Fruit fly (Drosophila melanogaster) whole organism, wandering third instar larva: ENCODE data around the gene CG42680.

Experiments
- Abd-B ChIP-seq: fragments of >200 bp; optimal IDR thresholded peaks from 2 replicates; lab custom pipeline; 2017; ENCODE audit warnings: missing biosample characterization, missing genetic modification characterization
- CG32264 ChIP-seq: fragments of 200-800 bp; sonication (Bioruptor generic); optimal IDR thresholded peaks from 2 replicates; lab custom pipeline; 2016; ENCODE audit warnings: missing biosample characterization, missing genetic modification characterization
- CG9705 ChIP-seq: fragments of 200-800 bp; sonication (Bioruptor generic); optimal IDR thresholded peaks from 2 replicates; lab custom pipeline; 2018; ENCODE audit warnings: missing biosample characterization, mild to moderate bottlenecking, missing genetic modification characterization
- CrebA ChIP-seq: fragments of 200-800 bp; sonication (Bioruptor generic); optimal IDR thresholded peaks from 2 replicates; lab custom pipeline; 2016; ENCODE audit warnings: missing biosample characterization, mild to moderate bottlenecking, missing genetic modification characterization, borderline replicate concordance
- Dfd ChIP-seq: fragments of >200 bp; optimal IDR thresholded peaks from 2 replicates; lab custom pipeline; 2017; ENCODE audit warnings: missing biosample characterization, missing genetic modification characterization
- Dif ChIP-seq: fragments of 200-275, 200-300 bp; sonication (Bioruptor generic); optimal IDR thresholded peaks from 2 replicates; lab custom pipeline; 2018; ENCODE audit warnings: missing biosample characterization, missing genetic modification characterization; ENCODE audit not compliant: partially characterized antibody
- GATAd ChIP-seq: sonication (Bioruptor generic); optimal IDR thresholded peaks from 2 replicates; lab custom pipeline; 2016; ENCODE audit warnings: missing biosample characterization, missing genetic modification characterization
- HLH106 ChIP-seq: fragments of 200-800 bp; optimal IDR thresholded peaks from 3 replicates; lab custom pipeline; 2019; ENCODE audit warnings: missing biosample characterization, mild to moderate bottlenecking, missing genetic modification characterization, moderate library complexity
- Hnf4 ChIP-seq: fragments of 200-800 bp; sonication (Bioruptor generic); optimal IDR thresholded peaks from 2 replicates; lab custom pipeline; 2016; ENCODE audit warnings: missing biosample characterization, mild to moderate bottlenecking, missing genetic modification characterization
- Hr78 ChIP-seq: fragments of >200 bp; optimal IDR thresholded peaks from 2 replicates; lab custom pipeline; 2017; ENCODE audit warnings: missing biosample characterization, missing genetic modification characterization
- Hr83 ChIP-seq: fragments of 200-300 bp; sonication (Bioruptor generic); optimal IDR thresholded peaks from 2 replicates; lab custom pipeline; 2016; ENCODE audit warnings: missing biosample characterization, mild to moderate bottlenecking, missing genetic modification characterization, moderate library complexity; ENCODE audit not compliant: poor library complexity, severe bottlenecking
- Jra ChIP-seq: sonication (Bioruptor generic); optimal IDR thresholded peaks from 2 replicates; lab custom pipeline; 2016; ENCODE audit warnings: missing biosample characterization, missing genetic modification characterization
- Mio ChIP-seq: sonication (Bioruptor generic); optimal IDR thresholded peaks from 2 replicates; lab custom pipeline; 2016; ENCODE audit warnings: missing biosample characterization, missing genetic modification characterization
- Myc ChIP-seq: fragments of >200 bp; optimal IDR thresholded peaks from 2 replicates; lab custom pipeline; 2017
- N ChIP-seq: fragments of >200 bp; optimal IDR thresholded peaks from 2 replicates; lab custom pipeline; 2018; ENCODE audit warnings: missing biosample characterization, missing external identifiers, missing genetic modification characterization
- OdsH ChIP-seq: fragments of 200-800 bp; sonication (Bioruptor generic); optimal IDR thresholded peaks from 2 replicates; lab custom pipeline; 2016; ENCODE audit warnings: missing biosample characterization, mild to moderate bottlenecking, missing genetic modification characterization
- Rel ChIP-seq, 2 experiments: fragments of 200-800 bp; sonication (Bioruptor generic) in 1 of 2; optimal IDR thresholded peaks; 2 replicates in 1 of 2; 3 replicates in 1 of 2; lab custom pipeline; 2016 to 2019; ENCODE audit warnings: mild to moderate bottlenecking in 2 of 2, missing biosample characterization in 2 of 2, missing genetic modification characterization in 2 of 2, moderate library complexity in 1 of 2
- Sp1 ChIP-seq: fragments of 200-800 bp; sonication (Bioruptor generic); optimal IDR thresholded peaks from 3 replicates; lab custom pipeline; 2019; ENCODE audit warnings: missing biosample characterization, mild to moderate bottlenecking, missing genetic modification characterization, moderate library complexity
- Vsx2 ChIP-seq: fragments of 200-300, 225-300 bp; sonication (Bioruptor generic); optimal IDR thresholded peaks from 2 replicates; lab custom pipeline; 2018; ENCODE audit warnings: missing biosample characterization, missing genetic modification characterization; ENCODE audit not compliant: partially characterized antibody
- br ChIP-seq: fragments of 200-800 bp; sonication (Bioruptor generic); optimal IDR thresholded peaks from 2 replicates; lab custom pipeline; 2016; ENCODE audit warnings: missing biosample characterization, missing genetic modification characterization
- brk ChIP-seq: fragments of 200-800 bp; sonication (Bioruptor generic); optimal IDR thresholded peaks from 2 replicates; lab custom pipeline; 2016; ENCODE audit warnings: missing biosample characterization, mild to moderate bottlenecking, missing genetic modification characterization
- dl ChIP-seq, 2 experiments: fragments of 175-275, 200-275 bp in 1 of 2; fragments of 200-275 bp in 1 of 2; sonication (Bioruptor generic); optimal IDR thresholded peaks; lab custom pipeline; 2018; ENCODE audit warnings: mild to moderate bottlenecking in 2 of 2, missing biosample characterization in 2 of 2, missing genetic modification characterization in 2 of 2, moderate library complexity in 2 of 2; ENCODE audit not compliant: partially characterized antibody in 2 of 2, insufficient read depth in 1 of 2
- dmrt93B ChIP-seq: fragments of 200-800 bp; sonication (Bioruptor generic); optimal IDR thresholded peaks from 2 replicates; lab custom pipeline; 2018; ENCODE audit warnings: missing biosample characterization, mild to moderate bottlenecking, missing genetic modification characterization
- dsf ChIP-seq: sonication (Bioruptor generic); optimal IDR thresholded peaks from 2 replicates; lab custom pipeline; 2016; ENCODE audit warnings: missing biosample characterization, missing genetic modification characterization, borderline replicate concordance
- ey ChIP-seq: fragments of 200-800 bp; sonication (Bioruptor generic); optimal IDR thresholded peaks from 2 replicates; lab custom pipeline; 2016; ENCODE audit warnings: missing biosample characterization, missing genetic modification characterization
- foxo ChIP-seq, 2 experiments: fragments of 200-800 bp; sonication (Bioruptor generic); optimal IDR thresholded peaks; 2 replicates in 1 of 2; 3 replicates in 1 of 2; lab custom pipeline; 2016 to 2017; ENCODE audit warnings: missing biosample characterization in 2 of 2, missing genetic modification characterization in 2 of 2
- fru ChIP-seq: fragments of 200-800 bp; sonication (Bioruptor generic); optimal IDR thresholded peaks from 3 replicates; lab custom pipeline; 2016; ENCODE audit warnings: missing biosample characterization, mild to moderate bottlenecking, missing genetic modification characterization
- h ChIP-seq: fragments of 200-800 bp; sonication (Bioruptor generic); optimal IDR thresholded peaks from 3 replicates; lab custom pipeline; 2016; ENCODE audit warnings: missing biosample characterization, mild to moderate bottlenecking, missing genetic modification characterization
- jim ChIP-seq: fragments of 175-275, 200-325 bp; sonication (Bioruptor generic); optimal IDR thresholded peaks from 2 replicates; lab custom pipeline; 2016; ENCODE audit warnings: missing biosample characterization, mild to moderate bottlenecking, missing genetic modification characterization
- lola ChIP-seq: fragments of >200 bp; optimal IDR thresholded peaks from 2 replicates; lab custom pipeline; 2017; ENCODE audit warnings: missing biosample characterization, missing genetic modification characterization
- pan ChIP-seq: fragments of >200 bp; optimal IDR thresholded peaks from 2 replicates; lab custom pipeline; 2017
- psq ChIP-seq: fragments of 200-800 bp; sonication (Bioruptor generic); optimal IDR thresholded peaks from 3 replicates; lab custom pipeline; 2017; ENCODE audit warnings: missing biosample characterization, mild to moderate bottlenecking, missing genetic modification characterization, moderate library complexity
- rgr ChIP-seq: fragments of 200-800 bp; sonication (Bioruptor generic); optimal IDR thresholded peaks from 3 replicates; lab custom pipeline; 2016; ENCODE audit warnings: missing biosample characterization, mild to moderate bottlenecking, missing genetic modification characterization
- sage ChIP-seq: fragments of 200-800 bp; sonication (Bioruptor generic); optimal IDR thresholded peaks from 2 replicates; lab custom pipeline; 2016; ENCODE audit warnings: missing biosample characterization, mild to moderate bottlenecking, missing genetic modification characterization
- sv ChIP-seq: fragments of 200-800 bp; sonication (Bioruptor generic); optimal IDR thresholded peaks from 3 replicates; lab custom pipeline; 2016; ENCODE audit warnings: missing biosample characterization, missing genetic modification characterization
- tai ChIP-seq: sonication (Bioruptor generic); optimal IDR thresholded peaks from 2 replicates; lab custom pipeline; 2016; ENCODE audit warnings: missing biosample characterization, missing genetic modification characterization
- usp ChIP-seq: fragments of >200 bp; optimal IDR thresholded peaks from 2 replicates; lab custom pipeline; 2017; ENCODE audit warnings: missing biosample characterization, missing genetic modification characterization
- woc ChIP-seq: sonication (Bioruptor generic); optimal IDR thresholded peaks from 2 replicates; lab custom pipeline; 2016; ENCODE audit warnings: missing biosample characterization, mild to moderate bottlenecking, missing genetic modification characterization

The CG42680 gene

DNA sequence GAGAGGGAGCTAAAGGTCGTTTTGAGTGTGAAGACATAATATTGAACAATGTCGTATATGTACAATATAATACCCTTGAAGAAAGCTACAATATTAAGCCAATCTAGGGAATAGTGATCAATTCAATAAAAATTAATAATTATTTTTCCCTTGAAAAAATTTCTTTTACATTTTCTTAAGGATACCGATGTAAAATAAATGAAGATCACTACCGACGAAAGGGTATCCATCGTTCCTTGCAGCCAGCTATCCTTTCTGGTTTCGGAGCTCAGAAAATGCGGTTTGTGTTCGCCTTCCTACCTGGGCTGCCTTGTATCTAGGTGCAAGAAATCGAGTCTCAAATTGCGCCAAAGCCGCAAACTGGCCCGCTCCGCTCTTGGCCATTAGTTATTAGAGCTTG is 36.6 kb upstream of the CG42680 start:
- TF ChIP-seq N (GFP tag; lab: Kevin White, UChicago) (no peak), br (GFP tag; lab: Kevin White, UChicago) (no peak), GATAd (no peak), foxo (GFP tag; optimal IDR thresholded peaks at IDR 0.05; lab: Kevin White, UChicago) (no peak), Abd-B (GFP tag; lab: Kevin White, UChicago) (no peak), HLH106 (tag; lab: Kevin White, UChicago) (no peak), psq (no peak)

DNA sequence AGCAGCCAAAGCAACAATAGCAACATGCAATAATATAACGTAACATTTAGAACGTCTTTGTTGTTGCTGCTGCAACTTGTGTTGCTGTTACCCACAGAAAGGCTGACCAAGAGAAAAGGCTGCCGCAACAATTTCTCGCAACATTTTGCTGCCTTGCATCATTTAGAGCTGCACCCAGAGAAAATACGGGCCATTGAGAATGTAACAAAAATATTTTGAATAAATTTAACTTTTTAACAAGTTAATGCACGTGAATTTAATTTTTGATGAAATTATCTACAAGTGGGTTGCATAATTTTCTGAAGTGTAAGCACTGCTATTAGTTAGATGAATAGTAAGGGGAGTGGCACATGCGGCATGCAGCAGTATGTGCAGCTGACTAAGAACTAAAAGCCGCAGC is 35.8 kb upstream of the CG42680 start:
- TF ChIP-seq OdsH (GFP tag; lab: Kevin White, UChicago) (no peak), ey (GFP tag; lab: Kevin White, UChicago) (peak; percentile 6)

DNA sequence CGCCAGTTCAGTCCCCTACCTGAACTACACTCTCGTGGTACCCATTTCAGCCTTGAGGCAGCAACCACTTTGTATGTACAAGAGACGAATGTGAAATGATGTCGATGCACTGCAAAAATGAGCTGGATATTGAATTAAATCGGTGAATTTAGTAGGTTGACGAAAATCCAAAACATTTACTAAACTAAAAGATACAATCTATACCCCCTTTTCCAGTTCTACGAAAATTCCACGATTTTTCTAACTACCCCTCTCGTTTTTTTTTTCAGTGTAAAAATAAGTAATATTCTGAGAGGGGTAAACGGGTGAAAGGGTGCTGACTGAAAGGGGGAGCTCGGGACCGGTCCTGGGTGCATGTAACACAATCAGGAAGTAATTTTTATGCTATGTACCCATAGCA is 34.1 kb upstream of the CG42680 start:
- TF ChIP-seq usp (GFP tag; lab: Kevin White, UChicago), result no peak
- TF ChIP-seq sage (GFP tag; lab: Kevin White, UChicago), result peak; percentile 19
- TF ChIP-seq sv (GFP tag; lab: Kevin White, UChicago), result no peak
- TF ChIP-seq Sp1 (GFP tag; lab: Kevin White, UChicago), result peak; percentile 52
- TF ChIP-seq br (GFP tag; lab: Kevin White, UChicago), result peak; percentile 67
- TF ChIP-seq rgr (GFP tag; lab: Kevin White, UChicago), result peak; percentile 66
- TF ChIP-seq N (GFP tag; lab: Kevin White, UChicago), result no peak
- peak; percentile 66 for TF ChIP-seq OdsH (GFP tag; lab: Kevin White, UChicago)
- TF ChIP-seq fru (GFP tag; lab: Kevin White, UChicago), result peak; percentile 83
- peak; percentile 49 for TF ChIP-seq psq
- peak; percentile 46 for TF ChIP-seq HLH106 (tag; lab: Kevin White, UChicago)
- peak; percentile 54 for TF ChIP-seq woc (GFP tag; lab: Kevin White, UChicago)
- TF ChIP-seq ey (GFP tag; lab: Kevin White, UChicago), result peak; percentile 71
- TF ChIP-seq h (GFP tag; lab: Kevin White, UChicago), result peak; percentile 81
- peak; percentile 27 for TF ChIP-seq dmrt93B (GFP tag; lab: Kevin White, UChicago)
- TF ChIP-seq foxo (GFP tag; optimal IDR thresholded peaks at IDR 0.05; lab: Kevin White, UChicago), result peak in 1 of 2 experiments; percentile 80
- peak; percentile 41 for TF ChIP-seq CG32264 (GFP tag; lab: Kevin White, UChicago)
- TF ChIP-seq Dfd (GFP tag; lab: Kevin White, UChicago), result no peak
- TF ChIP-seq Hnf4 (GFP tag; lab: Kevin White, UChicago), result peak; percentile 50
- no peak for TF ChIP-seq Mio
- TF ChIP-seq tai (GFP tag; lab: Kevin White, UChicago), result peak; percentile 2

DNA sequence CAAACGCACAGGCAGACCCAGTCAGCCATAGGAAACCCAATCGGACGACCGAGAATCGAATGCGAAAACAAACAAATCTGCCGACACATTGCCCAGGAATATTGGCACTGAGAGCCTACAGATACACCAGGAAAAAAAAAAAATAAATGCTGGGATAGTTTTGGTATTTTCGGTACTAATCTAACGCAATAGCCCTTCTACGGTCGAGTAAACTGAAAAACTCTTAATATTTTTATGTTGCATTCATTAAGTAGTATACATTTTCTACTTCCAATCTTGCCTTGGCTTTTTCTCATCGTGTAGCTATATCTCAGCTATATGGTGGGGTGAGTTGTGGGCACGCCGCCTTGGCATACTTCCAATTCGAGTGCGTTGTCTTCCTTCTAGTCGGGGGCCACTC is 31.6 kb upstream of the CG42680 start:
- TF ChIP-seq Dfd (GFP tag; lab: Kevin White, UChicago) (no peak), CG9705 (GFP tag; lab: Kevin White, UChicago) (no peak), psq (no peak), dl (GFP tag; optimal IDR thresholded peaks at IDR 0.05; lab: Kevin White, UChicago; ENCODE audit: insufficient read depth in 1 of 2, partially characterized antibody in 2 of 2) (no peak), Abd-B (GFP tag; lab: Kevin White, UChicago) (no peak), Hr83 (GFP tag; lab: Kevin White, UChicago) (no peak), usp (GFP tag; lab: Kevin White, UChicago) (no peak), sv (GFP tag; lab: Kevin White, UChicago) (peak; percentile 9), GATAd (no peak), HLH106 (tag; lab: Kevin White, UChicago) (no peak), Myc (lab: Kevin White, UChicago) (no peak), pan (lab: Kevin White, UChicago) (no peak), Jra (GFP tag; lab: Kevin White, UChicago) (no peak), CrebA (no peak), br (GFP tag; lab: Kevin White, UChicago) (no peak), CG32264 (GFP tag; lab: Kevin White, UChicago) (no peak), foxo (GFP tag; optimal IDR thresholded peaks at IDR 0.05; lab: Kevin White, UChicago) (peak in 1 of 2 experiments; percentile 30), Hnf4 (GFP tag; lab: Kevin White, UChicago) (no peak), lola (GFP tag; lab: Kevin White, UChicago) (no peak), dsf (GFP tag; lab: Kevin White, UChicago) (no peak), Vsx2 (GFP tag; lab: Kevin White, UChicago) (no peak), fru (GFP tag; lab: Kevin White, UChicago) (peak; percentile 3), ey (GFP tag; lab: Kevin White, UChicago) (peak; percentile 34), sage (GFP tag; lab: Kevin White, UChicago) (no peak), Sp1 (GFP tag; lab: Kevin White, UChicago) (no peak), Dif (GFP tag; lab: Kevin White, UChicago) (no peak), Hr78 (no peak), rgr (GFP tag; lab: Kevin White, UChicago) (no peak), woc (GFP tag; lab: Kevin White, UChicago) (no peak), tai (GFP tag; lab: Kevin White, UChicago) (no peak), jim (GFP tag; lab: Kevin White, UChicago) (no peak), OdsH (GFP tag; lab: Kevin White, UChicago) (peak; percentile 24), dmrt93B (GFP tag; lab: Kevin White, UChicago) (no peak), Rel (GFP tag; optimal IDR thresholded peaks at IDR 0.05; lab: Kevin White, UChicago) (no peak), Rel (tag; optimal IDR thresholded peaks at IDR 0.05; lab: Kevin White, UChicago) (no peak), brk (no peak)
